Worm (Caenorhabditis elegans) whole organism, L4/young adult: ENCODE measurements around the gene nhr-198.
"Not testable (repeated sequence)": the region's sequence is repeated elsewhere in the genome, so short reads cannot be mapped to it uniquely, and the experiment has no call there.

Experiments
- W03F9.2 ChIP-seq: fragments of 150-350 bp; optimal IDR thresholded peaks from 2 replicates; lab custom pipeline; 2014; ENCODE audit warnings: missing biosample characterization, missing genetic modification characterization
- dao-5 ChIP-seq: sonication (generic microtip); optimal IDR thresholded peaks from 2 replicates; lab custom pipeline; 2016; ENCODE audit warnings: missing genotype, missing genetic modification characterization, moderate library complexity, missing compliant biosample characterization
- him-1 ChIP-seq: sonication (generic microtip); optimal IDR thresholded peaks from 2 replicates; lab custom pipeline; 2016; ENCODE audit warnings: missing genotype, missing genetic modification reagents, missing genetic modification characterization, missing compliant biosample characterization

nhr-198 gene

ce11 chrV:15716679-15717078 is 22.9 kb downstream of the nhr-198 start, which contains the start of gene Y6E2A.4:
Gene Y6E2A.4 (minus strand): TSS chrV:15716779.
- TF ChIP-seq W03F9.2 (no peak), dao-5 (tag; lab: Kevin White, UChicago) (no peak), him-1 (tag; lab: Kevin White, UChicago) (no peak)

- TF ChIP-seq him-1 (tag; lab: Kevin White, UChicago) (no peak), dao-5 (tag; lab: Kevin White, UChicago) (no peak)
Observed at ce11 chrV:15718562-15718961, 24.8 kb downstream of the nhr-198 start, which contains the start of gene Y6E2A.5. Gene Y6E2A.5 (minus strand): TSS chrV:15718662.

ce11 chrV:15719570-15719969 is 25.8 kb downstream of the nhr-198 start, which contains the start of gene Y6E2A.7:
Gene Y6E2A.7 (plus strand): TSS chrV:15719870.
- no peak for TF ChIP-seq W03F9.2
- no peak for TF ChIP-seq him-1 (tag; lab: Kevin White, UChicago)
- no peak for TF ChIP-seq dao-5 (tag; lab: Kevin White, UChicago)

ce11 chrV:15721431-15721830 is 27.6 kb downstream of the nhr-198 start:
- no peak for TF ChIP-seq dao-5 (tag; lab: Kevin White, UChicago)
- TF ChIP-seq W03F9.2 = no peak
- TF ChIP-seq him-1 (tag; lab: Kevin White, UChicago) = no peak

- TF ChIP-seq W03F9.2 (no peak), him-1 (tag; lab: Kevin White, UChicago) (no peak), dao-5 (tag; lab: Kevin White, UChicago) (no peak)
Observed at ce11 chrV:15721888-15722287, 28.1 kb downstream of the nhr-198 start, which contains the start of gene srh-140. Gene srh-140 (plus strand): TSS chrV:15722188.

ce11 chrV:15726610-15727009 is 32.8 kb downstream of the nhr-198 start, which contains the start of the genes irld-57 and sfxn-1.3:
Gene irld-57 (minus strand): TSS chrV:15726710.
Gene sfxn-1.3 (plus strand): TSS chrV:15726841.
- no peak for TF ChIP-seq dao-5 (tag; lab: Kevin White, UChicago)
- no peak for TF ChIP-seq W03F9.2
- no peak for TF ChIP-seq him-1 (tag; lab: Kevin White, UChicago)

- TF ChIP-seq W03F9.2 (no peak), him-1 (tag; lab: Kevin White, UChicago) (no peak), dao-5 (tag; lab: Kevin White, UChicago) (no peak)
Observed at ce11 chrV:15730459-15730858, 36.7 kb downstream of the nhr-198 start, which contains the start of gene Y6E2A.10. Gene Y6E2A.10 (minus strand): TSS chrV:15730559.

ce11 chrV:15732209-15732608 is 38.4 kb downstream of the nhr-198 start, which contains the start of gene str-38:
Gene str-38 (minus strand): TSS chrV:15732309.
- no peak for TF ChIP-seq him-1 (tag; lab: Kevin White, UChicago)
- TF ChIP-seq dao-5 (tag; lab: Kevin White, UChicago) = no peak
- TF ChIP-seq W03F9.2 = no peak

ce11 chrV:15733020-15733419 is 39.2 kb downstream of the nhr-198 start:
- TF ChIP-seq him-1 (tag; lab: Kevin White, UChicago) = no peak
- no peak for TF ChIP-seq dao-5 (tag; lab: Kevin White, UChicago)
- no peak for TF ChIP-seq W03F9.2

ce11 chrV:15733568-15733967 is 39.8 kb downstream of the nhr-198 start, which contains the start of gene T23D5.3:
Gene T23D5.3 (minus strand): TSS chrV:15733668.
- TF ChIP-seq dao-5 (tag; lab: Kevin White, UChicago) (no peak), him-1 (tag; lab: Kevin White, UChicago) (no peak), W03F9.2 (no peak)

- TF ChIP-seq him-1 (tag; lab: Kevin White, UChicago) (no peak), W03F9.2 (no peak), dao-5 (tag; lab: Kevin White, UChicago) (no peak)
Observed at ce11 chrV:15735720-15736119, 41.9 kb downstream of the nhr-198 start, which contains the start of gene str-27. Gene str-27 (minus strand): TSS chrV:15735820.

- TF ChIP-seq W03F9.2 (no peak), him-1 (tag; lab: Kevin White, UChicago) (no peak), dao-5 (tag; lab: Kevin White, UChicago) (no peak)
Observed at ce11 chrV:15741851-15742250, 48.1 kb downstream of the nhr-198 start, which contains the start of gene str-18. Gene str-18 (minus strand): TSS chrV:15741951.

ce11 chrV:15744366-15744765 is 50.6 kb downstream of the nhr-198 start, which contains the start of gene str-19:
Gene str-19 (minus strand): TSS chrV:15744466.
- TF ChIP-seq dao-5 (tag; lab: Kevin White, UChicago); him-1 (tag; lab: Kevin White, UChicago); W03F9.2: not testable (repeated sequence)
